Fruit fly (Drosophila melanogaster): Measurements from ENCODE around the gene eIF3a.

Gene eIF3a

DNA sequence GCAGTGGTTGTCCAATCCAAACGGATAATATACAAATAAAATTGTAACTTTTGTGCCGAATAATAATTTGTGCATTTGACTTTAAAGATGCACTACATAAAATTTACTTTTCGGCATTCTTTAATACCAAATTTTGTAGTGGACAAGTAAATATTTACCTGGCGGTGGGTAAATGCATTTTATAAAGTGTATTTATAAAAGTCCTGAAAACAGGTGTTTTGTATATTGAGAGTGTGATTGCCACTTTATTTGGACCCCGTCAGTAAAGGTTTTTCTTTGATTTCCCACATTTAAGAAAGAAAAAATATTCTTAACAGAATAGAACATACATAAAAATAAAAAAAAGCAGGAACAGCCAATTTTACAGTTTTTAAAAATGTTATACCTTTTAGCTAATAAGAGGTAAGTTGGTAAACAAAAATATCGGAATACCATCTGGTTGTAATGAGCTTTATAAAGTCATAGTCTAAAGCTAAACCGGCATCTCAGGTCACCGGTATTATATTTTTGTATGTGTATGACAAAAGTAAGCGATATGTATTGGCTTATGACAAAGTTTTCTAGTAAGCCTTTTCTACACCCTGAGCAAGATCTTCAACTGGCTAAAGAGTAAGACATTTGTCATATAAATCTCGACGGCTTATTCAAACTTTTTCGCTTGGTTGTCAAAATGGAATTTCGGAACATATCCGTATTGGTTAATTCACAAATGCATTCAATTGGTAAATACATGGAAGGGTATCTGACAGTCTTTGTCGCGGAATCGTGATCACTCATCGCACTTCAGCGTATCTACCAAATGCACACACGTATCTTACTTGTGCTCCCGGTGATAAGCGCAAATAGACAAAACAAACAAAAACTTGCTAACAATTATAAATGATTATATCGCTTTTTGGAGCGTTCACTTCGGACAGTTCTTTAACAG, 38.8 kb downstream of the eIF3a start (continued):
- TF ChIP-seq gem (tag; optimal IDR thresholded peaks at IDR 0.05) (peak; percentile 94), CG4707 (GFP tag; optimal IDR thresholded peaks at IDR 0.05) (peak; percentile 52), Side (GFP tag; optimal IDR thresholded peaks at IDR 0.05) (peak; percentile 87), CG12104 (GFP tag; optimal IDR thresholded peaks at IDR 0.05) (peak; percentile 77), CG13775 (GFP tag; optimal IDR thresholded peaks at IDR 0.05) (peak; percentile 72), CG2116 (GFP tag; optimal IDR thresholded peaks at IDR 0.05) (peak; percentile 34), Opbp (GFP tag; IDR thresholded peaks at IDR 0.05; ENCODE audit: partially characterized antibody) (no peak), CoRest (tag; optimal IDR thresholded peaks at IDR 0.05) (peak; percentile 91), Oaz (GFP tag; IDR thresholded peaks at IDR 0.05) (no peak; the same call in 1 of the 2 replicates), CG8388 (GFP tag; optimal IDR thresholded peaks at IDR 0.05) (peak; percentile 81), sug (tag; optimal IDR thresholded peaks at IDR 0.05) (peak; percentile 77), CG8290 (GFP tag; optimal IDR thresholded peaks at IDR 0.05) (no peak), CG8290 (tag; optimal IDR thresholded peaks at IDR 0.05) (peak in 1 of 2 experiments; percentile 97), CG30020 (tag; optimal IDR thresholded peaks at IDR 0.05) (peak; percentile 14), CG13894 (tag; optimal IDR thresholded peaks at IDR 0.05) (peak; percentile 68), CG32532 (GFP tag; IDR thresholded peaks at IDR 0.05) (peak; percentile 86), gro (GFP tag; optimal IDR thresholded peaks at IDR 0.05) (peak; percentile 95), Hr39 (optimal IDR thresholded peaks at IDR 0.05) (no peak), vvl (GFP tag; IDR thresholded peaks at IDR 0.05) (peak; percentile 95), CG17912 (GFP tag; optimal IDR thresholded peaks at IDR 0.05) (peak; percentile 52), CG34224 (GFP tag; IDR thresholded peaks at IDR 0.05; ENCODE audit: partially characterized antibody) (no peak), ham (GFP tag; IDR thresholded peaks at IDR 0.05) (peak; percentile 37; the same call in 1 of the 2 replicates), Deaf1 (tag; optimal IDR thresholded peaks at IDR 0.05) (peak; percentile 75), sima (GFP tag; optimal IDR thresholded peaks at IDR 0.05) (peak; percentile 14), bcd (GFP tag; optimal IDR thresholded peaks at IDR 0.05) (peak; percentile 91), Sry-β (GFP tag; optimal IDR thresholded peaks at IDR 0.05) (peak; percentile 70), CG14710 (tag; optimal IDR thresholded peaks at IDR 0.05) (peak; percentile 64), CG17568 (GFP tag; optimal IDR thresholded peaks at IDR 0.05) (peak; percentile 74), CG4328 (GFP tag; optimal IDR thresholded peaks at IDR 0.05) (peak; percentile 17), CG13424 (tag; optimal IDR thresholded peaks at IDR 0.05) (peak; percentile 84), br (optimal IDR thresholded peaks at IDR 0.05) (no peak), prd (optimal IDR thresholded peaks at IDR 0.05) (no peak), prd (GFP tag; IDR thresholded peaks at IDR 0.05) (peak; percentile 90), nerfin-2 (GFP tag; IDR thresholded peaks at IDR 0.05; ENCODE audit: partially characterized antibody) (no peak), GATAe (GFP tag; conservative IDR thresholded peaks at IDR 0.05) (peak; percentile 78), Sin3A (optimal IDR thresholded peaks at IDR 0.05) (no peak), trem (tag; optimal IDR thresholded peaks at IDR 0.05) (peak; percentile 53), crc (GFP tag; optimal IDR thresholded peaks at IDR 0.05) (peak; percentile 80), CG7786 (GFP tag; optimal IDR thresholded peaks at IDR 0.05) (peak; percentile 92), CG11247 (GFP tag; IDR thresholded peaks at IDR 0.05) (peak; percentile 77), psq (GFP tag; optimal IDR thresholded peaks at IDR 0.05) (peak; percentile 41), CG2202 (tag; optimal IDR thresholded peaks at IDR 0.05) (peak; percentile 54), Poxn (GFP tag; IDR thresholded peaks at IDR 0.05) (no peak), CG1792 (GFP tag; optimal IDR thresholded peaks at IDR 0.05) (peak; percentile 90), usp (GFP tag; optimal IDR thresholded peaks at IDR 0.05) (no peak), CG31388 (GFP tag; optimal IDR thresholded peaks at IDR 0.05) (peak; percentile 74), pzg (GFP tag; optimal IDR thresholded peaks at IDR 0.05) (peak; percentile 13), H2.0 (GFP tag; IDR thresholded peaks at IDR 0.05) (peak; percentile 82), CG6813 (GFP tag; optimal IDR thresholded peaks at IDR 0.05) (peak; percentile 78), CG15073 (GFP tag; optimal IDR thresholded peaks at IDR 0.05) (no peak)

Data from whole organism, embryonic.